Worm (Caenorhabditis elegans) whole organism, L1 larva: ENCODE data around the gene nhr-193.
A peak's percentile ranks its signal among the peaks of the same experiment; 100 is the strongest.

Experiments used
- C04F5.9 ChIP-seq: sonication (generic microtip); optimal IDR thresholded peaks from 2 replicates; lab custom pipeline; 2016; ENCODE audit warnings: missing genetic modification characterization, missing compliant biosample characterization
- C16A3.4 ChIP-seq: fragments of 150-350 bp; optimal IDR thresholded peaks from 2 replicates; lab custom pipeline; 2014; ENCODE audit warnings: missing biosample characterization, missing genetic modification characterization
- C34B4.2 ChIP-seq: sonication (generic microtip); optimal IDR thresholded peaks from 2 replicates; lab custom pipeline; 2017; ENCODE audit warnings: mild to moderate bottlenecking, missing genetic modification characterization, missing compliant biosample characterization
- F16B12.6 ChIP-seq: fragments of 150-350 bp; optimal IDR thresholded peaks from 2 replicates; lab custom pipeline; 2014; ENCODE audit warnings: missing biosample characterization, missing genetic modification characterization
- Y116A8C.19 ChIP-seq: sonication (generic microtip); optimal IDR thresholded peaks from 2 replicates; lab custom pipeline; 2016; ENCODE audit warnings: missing compliant biosample characterization, missing genetic modification characterization, borderline replicate concordance
- aha-1 ChIP-seq: fragments of 150-350 bp; optimal IDR thresholded peaks from 2 replicates; lab custom pipeline; 2014; ENCODE audit warnings: missing biosample characterization, missing genetic modification characterization
- alr-1 ChIP-seq: fragments of 200-800 bp; sonication (Bioruptor generic); optimal IDR thresholded peaks from 2 replicates; lab custom pipeline; 2018; ENCODE audit warnings: borderline replicate concordance, mild to moderate bottlenecking, missing genetic modification characterization, missing compliant biosample characterization
- aly-2 ChIP-seq: fragments of 150-350 bp; optimal IDR thresholded peaks from 2 replicates; lab custom pipeline; 2014; ENCODE audit warnings: missing biosample characterization, missing genetic modification characterization
- ama-1 ChIP-seq: fragments of 150-350 bp; optimal IDR thresholded peaks from 2 replicates; lab custom pipeline; 2014
- efl-3 ChIP-seq: fragments of 200-800 bp; sonication (Bioruptor generic); optimal IDR thresholded peaks from 2 replicates; lab custom pipeline; 2018; ENCODE audit warnings: mild to moderate bottlenecking, missing genetic modification characterization, missing compliant biosample characterization
- egl-13 ChIP-seq: sonication (generic microtip); optimal IDR thresholded peaks from 2 replicates; lab custom pipeline; 2016; ENCODE audit warnings: missing genotype, missing genetic modification reagents, missing genetic modification characterization, missing compliant biosample characterization
- elt-2 ChIP-seq: sonication (generic microtip); optimal IDR thresholded peaks from 2 replicates; lab custom pipeline; 2016; ENCODE audit warnings: missing genetic modification characterization, mild to moderate bottlenecking, inconsistent platforms, missing compliant biosample characterization, missing genetic modification reagents
- elt-3 ChIP-seq, 6 experiments: fragments of 150-350 bp in 1 of 6; sonication (generic microtip); optimal IDR thresholded peaks; 2 replicates each; lab custom pipeline; 2017 to 2018; ENCODE audit warnings: missing biosample characterization in 6 of 6, missing genetic modification characterization in 6 of 6, inconsistent platforms in 1 of 6
- fkh-10 ChIP-seq: sonication (generic microtip); optimal IDR thresholded peaks from 2 replicates; lab custom pipeline; 2017; ENCODE audit warnings: missing biosample characterization, missing genetic modification reagents, missing genetic modification characterization
- grh-1 ChIP-seq: fragments of 200-800 bp; sonication (Bioruptor generic); IDR thresholded peaks from 2 replicates; pipeline ENCODE4 v1.3.6; 2022; ENCODE audit warnings: missing genetic modification reagents, missing genetic modification characterization, missing compliant biosample characterization
- hlh-17 ChIP-seq: fragments of 200-800 bp; sonication (Bioruptor generic); optimal IDR thresholded peaks from 2 replicates; lab custom pipeline; 2018; ENCODE audit warnings: missing genetic modification characterization, mild to moderate bottlenecking, missing compliant biosample characterization, moderate library complexity, borderline replicate concordance
- irx-1 ChIP-seq: sonication (generic microtip); optimal IDR thresholded peaks from 2 replicates; lab custom pipeline; 2016; ENCODE audit warnings: missing genetic modification characterization, missing compliant biosample characterization
- jun-1 ChIP-seq: fragments of 150-350 bp; optimal IDR thresholded peaks from 2 replicates; lab custom pipeline; 2014; ENCODE audit warnings: missing biosample characterization, missing genetic modification reagents, missing genetic modification characterization
- lin-15B ChIP-seq: fragments of 150-350 bp; sonication (generic microtip); optimal IDR thresholded peaks from 3 replicates; lab custom pipeline; 2014; ENCODE audit warnings: missing biosample characterization, missing genetic modification characterization
- lin-35 ChIP-seq, 2 experiments: fragments of 150-350 bp; optimal IDR thresholded peaks; 2 replicates each; lab custom pipeline; 2014; ENCODE audit warnings: missing biosample characterization in 2 of 2, missing genetic modification characterization in 2 of 2, missing genetic modification reagents in 2 of 2
- lin-39 ChIP-seq: fragments of 150-350 bp; optimal IDR thresholded peaks from 2 replicates; lab custom pipeline; 2014; ENCODE audit warnings: missing biosample characterization, missing genetic modification reagents, missing genetic modification characterization
- lsy-2 ChIP-seq, 2 experiments: fragments of 150-350 bp; optimal IDR thresholded peaks; 2 replicates each; lab custom pipeline; 2014; ENCODE audit warnings: missing biosample characterization in 2 of 2, missing genetic modification characterization in 2 of 2
- mef-2 ChIP-seq: fragments of 150-350 bp; optimal IDR thresholded peaks from 2 replicates; lab custom pipeline; 2014; ENCODE audit warnings: missing biosample characterization, missing genetic modification characterization
- mep-1 ChIP-seq: fragments of 150-350 bp; optimal IDR thresholded peaks from 2 replicates; lab custom pipeline; 2014; ENCODE audit warnings: missing biosample characterization, missing genetic modification characterization
- nhr-20 ChIP-seq: sonication (generic microtip); optimal IDR thresholded peaks from 2 replicates; lab custom pipeline; 2016; ENCODE audit warnings: mild to moderate bottlenecking, missing genetic modification characterization, missing compliant biosample characterization
- nhr-28 ChIP-seq: fragments of 150-350 bp; optimal IDR thresholded peaks from 2 replicates; lab custom pipeline; 2014; ENCODE audit warnings: missing biosample characterization, missing genetic modification characterization
- nhr-76 ChIP-seq: sonication (generic microtip); optimal IDR thresholded peaks from 2 replicates; lab custom pipeline; 2017; ENCODE audit warnings: missing biosample characterization, missing genetic modification characterization
- nhr-85 ChIP-seq: sonication (generic microtip); peaks from one replicate; lab custom pipeline; 2016; ENCODE audit warnings: missing genetic modification characterization, inconsistent platforms, missing compliant biosample characterization
- nhr-90 ChIP-seq: sonication (generic microtip); optimal IDR thresholded peaks from 2 replicates; lab custom pipeline; 2016; ENCODE audit warnings: mild to moderate bottlenecking, missing genetic modification characterization, missing compliant biosample characterization; ENCODE audit not compliant: poor library complexity
- pqm-1 ChIP-seq: sonication (generic microtip); optimal IDR thresholded peaks from 3 replicates; lab custom pipeline; 2017; ENCODE audit warnings: missing biosample characterization, missing genetic modification characterization
- sptf-1 ChIP-seq: fragments of 150-350 bp; optimal IDR thresholded peaks from 2 replicates; lab custom pipeline; 2014; ENCODE audit warnings: missing biosample characterization, missing genetic modification characterization
- tbx-2 ChIP-seq: sonication (generic microtip); optimal IDR thresholded peaks from 2 replicates; lab custom pipeline; 2016; ENCODE audit warnings: missing genetic modification characterization, missing compliant biosample characterization
- unc-130 ChIP-seq: fragments of 150-350 bp; optimal IDR thresholded peaks from 2 replicates; lab custom pipeline; 2017; ENCODE audit warnings: missing biosample characterization, missing genetic modification characterization, inconsistent platforms
- unc-30 ChIP-seq: sonication (generic microtip); optimal IDR thresholded peaks from 2 replicates; lab custom pipeline; 2017; ENCODE audit warnings: missing biosample characterization, missing genetic modification characterization
- unc-98 ChIP-seq: fragments of 200-800 bp; sonication (Bioruptor generic); IDR thresholded peaks from 2 replicates; pipeline ENCODE4 v1.3.6; 2022; ENCODE audit warnings: missing genetic modification characterization, missing compliant biosample characterization
- xbp-1 ChIP-seq: sonication (generic microtip); optimal IDR thresholded peaks from 2 replicates; lab custom pipeline; 2016; ENCODE audit warnings: missing genetic modification characterization, missing compliant biosample characterization
- zag-1 ChIP-seq: fragments of 150-350 bp; optimal IDR thresholded peaks from 2 replicates; lab custom pipeline; 2014; ENCODE audit warnings: missing biosample characterization, missing genetic modification characterization

The nhr-193 gene

DNA sequence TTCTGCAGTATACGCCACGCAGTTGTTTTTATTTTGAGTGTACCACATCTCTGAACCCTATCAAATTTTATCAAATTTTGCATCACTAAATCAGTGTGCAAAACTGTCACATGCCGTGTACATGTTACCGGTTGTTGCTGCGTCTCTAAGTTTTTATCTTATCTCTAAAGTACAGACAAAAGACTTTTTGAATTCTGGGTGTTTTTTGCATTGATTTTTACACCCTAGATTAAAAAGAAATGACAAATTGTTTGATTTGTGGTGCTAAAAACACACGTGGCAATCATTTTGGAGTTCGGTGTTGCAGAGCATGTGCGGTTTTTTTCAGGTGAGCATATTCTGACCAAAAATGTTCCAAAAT lies at the start of gene nhr-193:
nhr-193 (plus strand) TSS at position 51 of the 361 bp plus-strand sequence.
- peak in 1 of 2 experiments; percentile 37 for TF ChIP-seq lin-35 (GFP tag; optimal IDR thresholded peaks at IDR 0.05; lab: Kevin White, UChicago)
- TF ChIP-seq nhr-20 = peak; percentile 40
- TF ChIP-seq lin-15B (tag; lab: Kevin White, UChicago) = no peak
- TF ChIP-seq elt-2 (tag; lab: Kevin White, UChicago) = peak; percentile 48
- no peak for TF ChIP-seq efl-3 (GFP tag; lab: Kevin White, UChicago)

DNA sequence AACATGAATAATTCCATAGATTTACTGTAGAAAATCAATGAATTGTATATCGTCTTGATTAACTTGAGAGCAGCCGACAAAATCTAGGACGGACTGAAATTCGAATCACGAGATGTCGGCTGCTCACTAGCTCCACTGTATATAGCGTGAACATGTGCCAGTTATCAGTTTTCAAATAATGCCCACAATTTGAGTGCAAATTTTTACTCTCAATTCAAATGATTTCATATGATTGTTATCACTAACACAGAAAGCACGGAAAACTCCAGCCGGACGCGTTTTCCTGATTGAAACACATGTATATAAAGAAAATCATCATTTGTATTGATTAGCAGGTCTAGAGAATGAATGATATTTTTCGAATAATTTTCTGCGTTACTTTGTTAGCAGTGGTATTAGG lies 49.7 kb upstream of the nhr-193 start, which contains the start of gene oac-5:
oac-5 (plus strand) TSS at position 301 of the 400 bp plus-strand sequence.
- TF ChIP-seq elt-2 (tag; lab: Kevin White, UChicago) = peak; percentile 23
- TF ChIP-seq zag-1 = no peak
- no peak for TF ChIP-seq grh-1 (GFP tag; lab: Robert Waterston, UW)

DNA sequence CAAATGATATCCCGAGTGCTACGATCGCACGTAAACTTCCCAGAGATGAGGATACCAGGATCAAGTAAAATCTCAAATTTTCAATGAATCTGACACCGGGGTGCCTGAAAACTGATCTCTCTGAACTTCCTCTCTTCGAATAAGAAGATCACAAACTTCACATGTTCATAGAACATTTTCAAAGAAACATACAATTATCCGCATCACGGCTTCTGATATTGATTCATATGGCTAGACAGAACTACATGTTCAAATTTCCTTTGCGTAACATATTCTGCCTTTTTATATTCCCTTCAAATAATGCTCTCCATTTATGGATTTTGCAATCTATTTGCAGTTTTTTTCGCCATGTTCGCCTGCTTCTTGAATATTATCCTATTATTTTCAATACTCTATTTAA lies 45.0 kb upstream of the nhr-193 start, which contains the start of gene srbc-83:
srbc-83 (plus strand) TSS at position 301 of the 400 bp plus-strand sequence.
- TF ChIP-seq elt-3 (tag; optimal IDR thresholded peaks at IDR 0.05; lab: Kevin White, UChicago) = no peak
- no peak for TF ChIP-seq hlh-17
- no peak for TF ChIP-seq unc-98 (GFP tag; lab: Robert Waterston, UW)
- TF ChIP-seq grh-1 (GFP tag; lab: Robert Waterston, UW) = no peak
- TF ChIP-seq unc-130 (tag; lab: Kevin White, UChicago) = no peak
- TF ChIP-seq tbx-2 = no peak
- no peak for TF ChIP-seq pqm-1 (tag; lab: Kevin White, UChicago)
- TF ChIP-seq egl-13 = no peak
- TF ChIP-seq nhr-28 (tag; lab: Kevin White, UChicago) = no peak
- no peak for TF ChIP-seq irx-1 (tag; lab: Kevin White, UChicago)
- no peak for TF ChIP-seq nhr-85 (tag; lab: Kevin White, UChicago)
- TF ChIP-seq aha-1 (tag; lab: Kevin White, UChicago) = no peak
- no peak for TF ChIP-seq Y116A8C.19
- TF ChIP-seq jun-1 (tag; lab: Kevin White, UChicago) = no peak
- no peak for TF ChIP-seq alr-1 (tag; lab: Kevin White, UChicago)
- no peak for TF ChIP-seq lin-39 (tag; lab: Kevin White, UChicago)
- TF ChIP-seq C04F5.9 (tag; lab: Kevin White, UChicago) = no peak

DNA sequence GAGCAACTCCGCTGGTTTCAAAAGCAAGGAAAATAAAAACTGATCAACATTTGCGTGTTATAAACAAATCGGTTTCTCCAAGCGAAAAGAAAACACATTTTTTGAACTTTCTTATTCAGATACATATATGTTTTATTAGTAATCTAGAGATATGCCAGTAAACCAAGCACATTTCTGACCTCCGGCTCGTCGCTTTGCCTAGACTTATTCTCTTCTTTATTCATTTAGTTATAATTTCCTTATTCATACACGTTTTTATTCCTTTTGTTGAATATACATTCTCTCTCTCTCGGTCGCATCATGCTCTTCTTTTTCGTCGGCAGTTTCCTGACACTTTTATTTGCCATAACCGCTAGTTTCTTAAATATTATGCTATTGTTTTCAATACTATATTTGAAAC lies 43.4 kb upstream of the nhr-193 start, which contains the start of gene srbc-84:
srbc-84 (plus strand) TSS at position 301 of the 400 bp plus-strand sequence.
- no peak for TF ChIP-seq ama-1 (lab: Kevin White, UChicago)
- TF ChIP-seq F16B12.6 (tag; lab: Kevin White, UChicago) = no peak
- no peak for TF ChIP-seq mep-1
- no peak for TF ChIP-seq sptf-1 (tag; lab: Kevin White, UChicago)
- TF ChIP-seq lsy-2 (tag; optimal IDR thresholded peaks at IDR 0.05; lab: Kevin White, UChicago) = no peak
- no peak for TF ChIP-seq nhr-90 (tag; lab: Kevin White, UChicago)
- TF ChIP-seq aly-2 (tag; lab: Kevin White, UChicago) = no peak
- no peak for TF ChIP-seq C16A3.4
- no peak for TF ChIP-seq unc-98 (GFP tag; lab: Robert Waterston, UW)
- TF ChIP-seq unc-30 (tag; lab: Kevin White, UChicago) = no peak
- no peak for TF ChIP-seq mef-2 (tag; lab: Kevin White, UChicago)
- TF ChIP-seq nhr-76 (tag; lab: Kevin White, UChicago) = no peak
- TF ChIP-seq xbp-1 = no peak
- TF ChIP-seq tbx-2 = no peak
- no peak for TF ChIP-seq irx-1 (tag; lab: Kevin White, UChicago)
- no peak for TF ChIP-seq fkh-10 (GFP tag; lab: Kevin White, UChicago)
- TF ChIP-seq C34B4.2 (tag; lab: Kevin White, UChicago) = no peak
